Fruit fly (Drosophila melanogaster): ENCODE results near the gene CG18754.

CG18754 gene

dm6 chr3R:23726740-23727139, 42.9 kb downstream of the CG18754 start (continued):
- TF ChIP-seq NFAT (GFP tag; IDR thresholded peaks at IDR 0.05) (peak; percentile 71), CG31365 (tag; optimal IDR thresholded peaks at IDR 0.05) (peak; percentile 1), CG1024 (GFP tag; IDR thresholded peaks at IDR 0.05) (no peak; the same call in 1 of the 2 replicates), sim (GFP tag; IDR thresholded peaks at IDR 0.05) (no peak), aop (GFP tag; IDR thresholded peaks at IDR 0.05) (no peak), ci (GFP tag; IDR thresholded peaks at IDR 0.05) (peak; percentile 77), slp2 (GFP tag; optimal IDR thresholded peaks at IDR 0.05) (peak; percentile 61), Usf (GFP tag; optimal IDR thresholded peaks at IDR 0.05) (peak; percentile 64), mld (GFP tag; IDR thresholded peaks at IDR 0.05; ENCODE audit: partially characterized antibody) (no peak), rib (GFP tag; IDR thresholded peaks at IDR 0.05) (peak; percentile 85; the same call in 1 of the 2 replicates), gt (GFP tag; IDR thresholded peaks at IDR 0.05) (no peak), inv (GFP tag; IDR thresholded peaks at IDR 0.05; ENCODE audit: partially characterized antibody) (no peak), CG31224 (GFP tag; IDR thresholded peaks at IDR 0.05) (peak; percentile 78), CG8290 (GFP tag; optimal IDR thresholded peaks at IDR 0.05) (peak; percentile 21), CG8290 (tag; optimal IDR thresholded peaks at IDR 0.05) (peak in 1 of 2 experiments; percentile 24), dati (GFP tag; IDR thresholded peaks at IDR 0.05) (no peak), CG1647 (GFP tag; optimal IDR thresholded peaks at IDR 0.05) (peak; percentile 65), gfzf (GFP tag; optimal IDR thresholded peaks at IDR 0.05) (no peak), CG3163 (GFP tag; optimal IDR thresholded peaks at IDR 0.05) (peak; percentile 40), Doc2 (GFP tag; IDR thresholded peaks at IDR 0.05) (no peak), CG8924 (tag; optimal IDR thresholded peaks at IDR 0.05) (peak; percentile 85), CG12155 (GFP tag; optimal IDR thresholded peaks at IDR 0.05) (peak; percentile 84), bab2 (GFP tag; optimal IDR thresholded peaks at IDR 0.05) (peak; percentile 80), Lim3 (GFP tag; IDR thresholded peaks at IDR 0.05) (no peak), crol (GFP tag; IDR thresholded peaks at IDR 0.05) (no peak), tin (GFP tag; optimal IDR thresholded peaks at IDR 0.05) (peak; percentile 55), Ada2b (GFP tag; IDR thresholded peaks at IDR 0.05) (peak; percentile 85), btn (GFP tag; optimal IDR thresholded peaks at IDR 0.05) (peak; percentile 1), zfh1 (GFP tag; IDR thresholded peaks at IDR 0.05) (peak; percentile 73; the same call in 1 of the 3 replicates), fd96Cb (tag; optimal IDR thresholded peaks at IDR 0.05) (peak; percentile 49), vvl (GFP tag; IDR thresholded peaks at IDR 0.05) (peak; percentile 88), Stat92E (GFP tag; optimal IDR thresholded peaks at IDR 0.05) (no peak), CG9797 (GFP tag; optimal IDR thresholded peaks at IDR 0.05) (no peak), CG32772 (GFP tag; IDR thresholded peaks at IDR 0.05) (peak; percentile 68; the same call in 1 of the 2 replicates), nerfin-1 (tag; optimal IDR thresholded peaks at IDR 0.05) (no peak), ATbp (GFP tag; optimal IDR thresholded peaks at IDR 0.05) (peak; percentile 46), CG13894 (tag; optimal IDR thresholded peaks at IDR 0.05) (peak; percentile 87), CG12219 (GFP tag; optimal IDR thresholded peaks at IDR 0.05) (peak; percentile 57), CG10431 (GFP tag; optimal IDR thresholded peaks at IDR 0.05) (no peak), CG18011 (GFP tag; optimal IDR thresholded peaks at IDR 0.05) (peak; percentile 72), Lhr (GFP tag; optimal IDR thresholded peaks at IDR 0.05) (no peak), CG7372 (GFP tag; IDR thresholded peaks at IDR 0.05) (peak; percentile 81), pho (GFP tag; optimal IDR thresholded peaks at IDR 0.05) (peak; percentile 78), CG4854 (GFP tag; optimal IDR thresholded peaks at IDR 0.05) (peak; percentile 68), pb (GFP tag; optimal IDR thresholded peaks at IDR 0.05) (no peak), Lpt (GFP tag; optimal IDR thresholded peaks at IDR 0.05) (no peak), nau (GFP tag; optimal IDR thresholded peaks at IDR 0.05) (peak; percentile 60), tgo (GFP tag; IDR thresholded peaks at IDR 0.05) (peak; percentile 82), zen2 (GFP tag; IDR thresholded peaks at IDR 0.05; ENCODE audit: partially characterized antibody) (no peak), CG9932 (GFP tag; IDR thresholded peaks at IDR 0.05) (peak; percentile 90), CG11504 (tag; optimal IDR thresholded peaks at IDR 0.05) (peak; percentile 83), CG13123 (GFP tag; optimal IDR thresholded peaks at IDR 0.05) (no peak)
